Worm (Caenorhabditis elegans) whole organism, midembryonic: ENCODE results near the gene saeg-2.

Experiments
- T22C8.4 ChIP-seq: fragments of 200-800 bp; sonication (Bioruptor generic); IDR thresholded peaks from 2 replicates; pipeline ENCODE4 v1.3.6; 2022; ENCODE audit warnings: missing genetic modification characterization, missing compliant biosample characterization
- cog-1 ChIP-seq: sonication (generic microtip); optimal IDR thresholded peaks from 2 replicates; lab custom pipeline; 2016; ENCODE audit warnings: missing genetic modification characterization, missing compliant biosample characterization
- flt-1 ChIP-seq: fragments of 200-800 bp; sonication (Bioruptor generic); IDR thresholded peaks from 2 replicates; pipeline ENCODE4 v1.3.6; 2022; ENCODE audit warnings: missing genetic modification characterization, missing compliant biosample characterization
- klf-2 ChIP-seq: fragments of 200-800 bp; sonication (Bioruptor generic); conservative IDR thresholded peaks from 2 replicates; pipeline ENCODE4 v1.3.6; 2022; ENCODE audit warnings: missing genetic modification reagents, missing genetic modification characterization, missing compliant biosample characterization
- med-1 ChIP-seq: sonication (generic microtip); optimal IDR thresholded peaks from 2 replicates; lab custom pipeline; 2017; ENCODE audit warnings: missing genetic modification characterization, mild to moderate bottlenecking, missing compliant biosample characterization, antibody characterized with exemption, missing genetic modification reagents; ENCODE audit not compliant: insufficient read depth
- ref-1 ChIP-seq: fragments of 200-800 bp; sonication (Bioruptor generic); conservative IDR thresholded peaks from 2 replicates; pipeline ENCODE4 v1.3.6; 2022; ENCODE audit warnings: missing genetic modification reagents, missing genetic modification characterization, missing compliant biosample characterization
- tab-1 ChIP-seq: fragments of 200-800 bp; sonication (Bioruptor generic); IDR thresholded peaks from 2 replicates; pipeline ENCODE4 v1.3.6; 2022; ENCODE audit warnings: missing genetic modification characterization, missing compliant biosample characterization
- ztf-23 ChIP-seq: fragments of 200-800 bp; sonication (Bioruptor generic); IDR thresholded peaks from 2 replicates; pipeline ENCODE4 v1.3.6; 2022; ENCODE audit warnings: missing genetic modification reagents, missing genetic modification characterization, missing compliant biosample characterization
- ztf-29 ChIP-seq: fragments of 200-800 bp; sonication (Bioruptor generic); IDR thresholded peaks from 2 replicates; pipeline ENCODE4 v1.3.6; 2022; ENCODE audit warnings: missing genetic modification reagents, missing genetic modification characterization, missing compliant biosample characterization

The saeg-2 gene

ce11 chrIII:9236228-9236627, 3.9 kb upstream of the saeg-2 start, which contains the start of gene T23G5.2:
TSS of gene T23G5.2 (minus strand) at chrIII:9236328.
- TF ChIP-seq med-1 (GFP tag; lab: Kevin White, UChicago) (no peak), ztf-23 (no peak), T22C8.4 (no peak), ztf-29 (GFP tag; lab: Robert Waterston, UW) (no peak), flt-1 (GFP tag; lab: Robert Waterston, UW) (no peak), ref-1 (GFP tag; lab: Robert Waterston, UW) (no peak), cog-1 (tag; lab: Kevin White, UChicago) (no peak), klf-2 (GFP tag; lab: Robert Waterston, UW) (no peak), tab-1 (no peak)

ce11 chrIII:9237626-9238025, 2.5 kb upstream of the saeg-2 start:
- TF ChIP-seq tab-1, result no peak
- no peak for TF ChIP-seq ref-1 (GFP tag; lab: Robert Waterston, UW)
- no peak for TF ChIP-seq ztf-29 (GFP tag; lab: Robert Waterston, UW)

- no peak for TF ChIP-seq med-1 (GFP tag; lab: Kevin White, UChicago)
- TF ChIP-seq ztf-23, result no peak
Measured at ce11 chrIII:9242675-9243074, 2.5 kb downstream of the saeg-2 start, which contains the start of gene dat-1. TSS of gene dat-1 (plus strand) at chrIII:9242975.

ce11 chrIII:9247221-9247620, 7.1 kb downstream of the saeg-2 start, which contains the start of gene T02C1.1:
TSS of gene T02C1.1 (plus strand) at chrIII:9247525.
- TF ChIP-seq tab-1 (no peak), T22C8.4 (no peak), ref-1 (GFP tag; lab: Robert Waterston, UW) (no peak), ztf-29 (GFP tag; lab: Robert Waterston, UW) (no peak), med-1 (GFP tag; lab: Kevin White, UChicago) (no peak), klf-2 (GFP tag; lab: Robert Waterston, UW) (no peak), flt-1 (GFP tag; lab: Robert Waterston, UW) (no peak), cog-1 (tag; lab: Kevin White, UChicago) (no peak), ztf-23 (no peak)

ce11 chrIII:9250729-9251128, 10.6 kb downstream of the saeg-2 start, which contains the start of gene T02C1.2:
TSS of gene T02C1.2 (plus strand) at chrIII:9251029.
- TF ChIP-seq ref-1 (GFP tag; lab: Robert Waterston, UW), result no peak
- TF ChIP-seq med-1 (GFP tag; lab: Kevin White, UChicago), result no peak
- no peak for TF ChIP-seq T22C8.4
- no peak for TF ChIP-seq tab-1
- TF ChIP-seq flt-1 (GFP tag; lab: Robert Waterston, UW), result no peak
- no peak for TF ChIP-seq ztf-29 (GFP tag; lab: Robert Waterston, UW)
- TF ChIP-seq ztf-23, result no peak
- no peak for TF ChIP-seq cog-1 (tag; lab: Kevin White, UChicago)
- TF ChIP-seq klf-2 (GFP tag; lab: Robert Waterston, UW), result no peak

- no peak for TF ChIP-seq med-1 (GFP tag; lab: Kevin White, UChicago)
- no peak for TF ChIP-seq flt-1 (GFP tag; lab: Robert Waterston, UW)
- no peak for TF ChIP-seq klf-2 (GFP tag; lab: Robert Waterston, UW)
- no peak for TF ChIP-seq ztf-29 (GFP tag; lab: Robert Waterston, UW)
- TF ChIP-seq tab-1, result no peak
- TF ChIP-seq ref-1 (GFP tag; lab: Robert Waterston, UW), result no peak
- no peak for TF ChIP-seq ztf-23
- no peak for TF ChIP-seq cog-1 (tag; lab: Kevin White, UChicago)
- no peak for TF ChIP-seq T22C8.4
Measured at ce11 chrIII:9254988-9255387, 14.8 kb downstream of the saeg-2 start.

- TF ChIP-seq cog-1 (tag; lab: Kevin White, UChicago) (no peak), ref-1 (GFP tag; lab: Robert Waterston, UW) (no peak), tab-1 (no peak), flt-1 (GFP tag; lab: Robert Waterston, UW) (no peak), ztf-23 (no peak), ztf-29 (GFP tag; lab: Robert Waterston, UW) (no peak), T22C8.4 (no peak), med-1 (GFP tag; lab: Kevin White, UChicago) (no peak), klf-2 (GFP tag; lab: Robert Waterston, UW) (no peak)
Measured at ce11 chrIII:9255801-9256200, 15.6 kb downstream of the saeg-2 start.

- TF ChIP-seq flt-1 (GFP tag; lab: Robert Waterston, UW) (no peak), ztf-29 (GFP tag; lab: Robert Waterston, UW) (no peak), cog-1 (tag; lab: Kevin White, UChicago) (no peak), tab-1 (no peak), T22C8.4 (no peak), med-1 (GFP tag; lab: Kevin White, UChicago) (no peak), ref-1 (GFP tag; lab: Robert Waterston, UW) (no peak), ztf-23 (no peak), klf-2 (GFP tag; lab: Robert Waterston, UW) (no peak)
Measured at ce11 chrIII:9256961-9257360, 16.8 kb downstream of the saeg-2 start, which contains the start of gene M01A8.1. TSS of gene M01A8.1 (plus strand) at chrIII:9257261.

ce11 chrIII:9258510-9258909, 18.3 kb downstream of the saeg-2 start:
- no peak for TF ChIP-seq ztf-23
- TF ChIP-seq flt-1 (GFP tag; lab: Robert Waterston, UW), result no peak
- TF ChIP-seq med-1 (GFP tag; lab: Kevin White, UChicago), result no peak
- TF ChIP-seq T22C8.4, result no peak
- no peak for TF ChIP-seq klf-2 (GFP tag; lab: Robert Waterston, UW)
- TF ChIP-seq tab-1, result no peak
- no peak for TF ChIP-seq cog-1 (tag; lab: Kevin White, UChicago)
- TF ChIP-seq ztf-29 (GFP tag; lab: Robert Waterston, UW), result no peak
- no peak for TF ChIP-seq ref-1 (GFP tag; lab: Robert Waterston, UW)

- TF ChIP-seq ztf-29 (GFP tag; lab: Robert Waterston, UW) (no peak), T22C8.4 (no peak), flt-1 (GFP tag; lab: Robert Waterston, UW) (no peak), klf-2 (GFP tag; lab: Robert Waterston, UW) (no peak), ref-1 (GFP tag; lab: Robert Waterston, UW) (no peak), ztf-23 (no peak)
Measured at ce11 chrIII:9269012-9269471, 28.9 kb downstream of the saeg-2 start, which contains the start of gene clip-1. TSS of gene clip-1 (minus strand) at chrIII:9269062.
